Fruit fly (Drosophila melanogaster) whole organism, embryonic: ENCODE results near the gene CG34008.

Experiments
- Blimp-1 ChIP-seq: fragments of 200-800 bp; sonication (Bioruptor generic); optimal IDR thresholded peaks from 3 replicates; lab custom pipeline; 2018; ENCODE audit warnings: missing biosample characterization, missing genetic modification characterization, mild to moderate bottlenecking, moderate library complexity, missing genetic modification reagents
- CG10321 ChIP-seq: fragments of 200-800 bp; sonication (Bioruptor generic); IDR thresholded peaks from 2 replicates; pipeline ENCODE4 v1.3.6; 2022; ENCODE audit warnings: missing biosample characterization, missing genetic modification characterization
- CG11085 ChIP-seq: fragments of 200-800 bp; sonication (Bioruptor generic); IDR thresholded peaks from 2 replicates; pipeline ENCODE4 v1.3.6; 2022; ENCODE audit warnings: missing biosample characterization, missing genetic modification characterization
- CG12299 ChIP-seq: fragments of 200-800 bp; sonication (Bioruptor generic); optimal IDR thresholded peaks from 2 replicates; lab custom pipeline; 2018; ENCODE audit warnings: missing biosample characterization, mild to moderate bottlenecking, missing genetic modification characterization
- CG12744 ChIP-seq: fragments of 200-800 bp; sonication (Bioruptor generic); optimal IDR thresholded peaks from 2 replicates; lab custom pipeline; 2016; ENCODE audit warnings: missing biosample characterization, missing genetic modification characterization
- CG13624 ChIP-seq: fragments of 200-800 bp; sonication (Bioruptor generic); optimal IDR thresholded peaks from 2 replicates; lab custom pipeline; 2016; ENCODE audit warnings: missing biosample characterization, missing genetic modification characterization
- CG14441 ChIP-seq: fragments of 200-800 bp; sonication (Bioruptor generic); IDR thresholded peaks from 2 replicates; pipeline ENCODE4 v1.3.6; 2022; ENCODE audit warnings: missing biosample characterization, missing genetic modification characterization
- CG15011 ChIP-seq: fragments of 200-800 bp; sonication (Bioruptor generic); optimal IDR thresholded peaks from 3 replicates; lab custom pipeline; 2018; ENCODE audit warnings: missing biosample characterization, mild to moderate bottlenecking, missing genetic modification characterization
- CG16863 ChIP-seq: fragments of 200-800 bp; sonication (Bioruptor generic); optimal IDR thresholded peaks from 3 replicates; lab custom pipeline; 2016; ENCODE audit warnings: missing biosample characterization, missing genetic modification characterization
- CG18764 ChIP-seq: fragments of 200-800 bp; sonication (Bioruptor generic); optimal IDR thresholded peaks from 3 replicates; lab custom pipeline; 2016; ENCODE audit warnings: missing biosample characterization, missing genetic modification characterization
- CG33557 ChIP-seq: fragments of 200-800 bp; sonication (Bioruptor generic); optimal IDR thresholded peaks from 2 replicates; lab custom pipeline; 2019; ENCODE audit warnings: missing biosample characterization, mild to moderate bottlenecking, missing genetic modification characterization, moderate library complexity
- CG6813 ChIP-seq: fragments of 200-800 bp; sonication (Bioruptor generic); optimal IDR thresholded peaks from 2 replicates; lab custom pipeline; 2017; ENCODE audit warnings: missing biosample characterization, missing genetic modification characterization, mild to moderate bottlenecking, moderate library complexity, missing genetic modification reagents
- CG8089 ChIP-seq: fragments of 200-800 bp; sonication (Bioruptor generic); optimal IDR thresholded peaks from 3 replicates; lab custom pipeline; 2016; ENCODE audit warnings: missing biosample characterization, missing genetic modification characterization
- CG9797 ChIP-seq: fragments of 200-800 bp; sonication (Bioruptor generic); optimal IDR thresholded peaks from 3 replicates; lab custom pipeline; 2018; ENCODE audit warnings: missing biosample characterization, mild to moderate bottlenecking, missing genetic modification characterization
- CG9876 ChIP-seq: fragments of 200-800 bp; sonication (Bioruptor generic); optimal IDR thresholded peaks from 2 replicates; lab custom pipeline; 2016; ENCODE audit warnings: missing biosample characterization, missing genetic modification characterization
- Camta ChIP-seq: fragments of 200-800 bp; sonication (Bioruptor generic); optimal IDR thresholded peaks from 2 replicates; lab custom pipeline; 2016; ENCODE audit warnings: missing biosample characterization, missing genetic modification characterization
- Dbx ChIP-seq: fragments of 200-800 bp; sonication (Bioruptor generic); IDR thresholded peaks from 3 replicates; pipeline ENCODE4 v1.3.6; 2022; ENCODE audit warnings: missing biosample characterization, missing genetic modification characterization
- Dek ChIP-seq: fragments of 200-800 bp; sonication (Bioruptor generic); optimal IDR thresholded peaks from 3 replicates; lab custom pipeline; 2019; ENCODE audit warnings: missing biosample characterization, mild to moderate bottlenecking, missing genetic modification characterization, moderate library complexity
- Gug ChIP-seq: fragments of 200-800 bp; sonication (Bioruptor generic); IDR thresholded peaks from 4 replicates; pipeline ENCODE4 v1.3.6; 2022; ENCODE audit warnings: missing biosample characterization, missing genetic modification characterization
- H15 ChIP-seq: fragments of 200-800 bp; sonication (Bioruptor generic); IDR thresholded peaks from 3 replicates; pipeline ENCODE4 v1.3.6; 2022; ENCODE audit warnings: missing biosample characterization, missing genetic modification characterization
- Hmx ChIP-seq: fragments of 200-800 bp; sonication (Bioruptor generic); optimal IDR thresholded peaks from 2 replicates; lab custom pipeline; 2016; ENCODE audit warnings: missing biosample characterization, missing genetic modification characterization
- Hr51 ChIP-seq, 2 experiments: fragments of 200-800 bp; sonication (Bioruptor generic); optimal IDR thresholded peaks; 2 replicates in 1 of 2; 3 replicates in 1 of 2; lab custom pipeline; 2016 to 2018; ENCODE audit warnings: missing biosample characterization in 2 of 2, missing genetic modification characterization in 2 of 2, mild to moderate bottlenecking in 1 of 2, moderate library complexity in 1 of 2
- Lhr ChIP-seq: fragments of 200-800 bp; sonication (Bioruptor generic); optimal IDR thresholded peaks from 3 replicates; lab custom pipeline; 2017; ENCODE audit warnings: mild to moderate bottlenecking, missing biosample characterization, missing genetic modification reagents, missing genetic modification characterization
- Meics ChIP-seq: fragments of 200-800 bp; sonication (Bioruptor generic); optimal IDR thresholded peaks from 2 replicates; lab custom pipeline; 2017; ENCODE audit warnings: missing biosample characterization, mild to moderate bottlenecking, missing genetic modification characterization
- NC2β ChIP-seq: fragments of 200-800 bp; sonication (Bioruptor generic); optimal IDR thresholded peaks from 2 replicates; lab custom pipeline; 2016; ENCODE audit warnings: missing biosample characterization, missing genetic modification characterization
- NfI ChIP-seq: fragments of 200-800 bp; sonication (Bioruptor generic); optimal IDR thresholded peaks from 3 replicates; lab custom pipeline; 2018; ENCODE audit warnings: missing biosample characterization, mild to moderate bottlenecking, missing genetic modification characterization, moderate library complexity
- ab ChIP-seq: fragments of 200-800 bp; sonication (Bioruptor generic); optimal IDR thresholded peaks from 2 replicates; lab custom pipeline; 2016; ENCODE audit warnings: missing biosample characterization, missing genetic modification characterization
- ase ChIP-seq: fragments of 200-800 bp; sonication (Bioruptor generic); IDR thresholded peaks from 3 replicates; pipeline ENCODE4 v1.3.6; 2022; ENCODE audit warnings: missing biosample characterization, missing genetic modification characterization
- bab2 ChIP-seq: fragments of 200-800 bp; sonication (Bioruptor generic); optimal IDR thresholded peaks from 2 replicates; lab custom pipeline; 2016; ENCODE audit warnings: missing biosample characterization, missing genetic modification characterization
- cad ChIP-seq: fragments of >200 bp; optimal IDR thresholded peaks from 2 replicates; lab custom pipeline; 2017; ENCODE audit warnings: missing biosample characterization, missing genetic modification characterization
- cwo ChIP-seq: fragments of 200-800 bp; sonication (Bioruptor generic); optimal IDR thresholded peaks from 3 replicates; lab custom pipeline; 2017; ENCODE audit warnings: missing biosample characterization, missing genetic modification characterization, mild to moderate bottlenecking, moderate library complexity, missing genetic modification reagents
- dimm ChIP-seq: fragments of 200-800 bp; sonication (Bioruptor generic); IDR thresholded peaks from 2 replicates; pipeline ENCODE4 v1.3.6; 2022; ENCODE audit warnings: missing biosample characterization, missing genetic modification characterization
- gcm ChIP-seq: fragments of 200-800 bp; sonication (Bioruptor generic); optimal IDR thresholded peaks from 2 replicates; lab custom pipeline; 2019; ENCODE audit warnings: missing biosample characterization, mild to moderate bottlenecking, missing genetic modification characterization, moderate library complexity
- gfzf ChIP-seq: fragments of 200-800 bp; sonication (Bioruptor generic); optimal IDR thresholded peaks from 2 replicates; lab custom pipeline; 2016; ENCODE audit warnings: missing biosample characterization, mild to moderate bottlenecking, missing genetic modification characterization, moderate library complexity
- gsb ChIP-seq: fragments of 200-800 bp; sonication (Bioruptor generic); IDR thresholded peaks from 2 replicates; pipeline ENCODE4 v1.3.6; 2022; ENCODE audit warnings: missing biosample characterization, missing genetic modification characterization
- h ChIP-seq: fragments of >200 bp; optimal IDR thresholded peaks from 2 replicates; lab custom pipeline; 2017
- hkb ChIP-seq, 2 experiments: fragments of 200-800 bp in 1 of 2; fragments of >200 bp in 1 of 2; sonication (Bioruptor generic) in 1 of 2; IDR thresholded peaks in 1 of 2; optimal IDR thresholded peaks in 1 of 2; 2 replicates each; pipeline versions ENCODE4 v1.3.6 to Lab custom; 2017 to 2022; ENCODE audit warnings: missing biosample characterization in 1 of 2, missing genetic modification characterization in 1 of 2
- hth ChIP-seq: fragments of >200 bp; optimal IDR thresholded peaks from 2 replicates; lab custom pipeline; 2017; ENCODE audit warnings: inconsistent platforms
- oc ChIP-seq: fragments of 200-800 bp; sonication (Bioruptor generic); optimal IDR thresholded peaks from 2 replicates; lab custom pipeline; 2018; ENCODE audit warnings: missing biosample characterization, mild to moderate bottlenecking, missing genetic modification characterization, moderate library complexity
- odd ChIP-seq: fragments of 200-800 bp; sonication (Bioruptor generic); optimal IDR thresholded peaks from 2 replicates; lab custom pipeline; 2017; ENCODE audit warnings: missing biosample characterization, mild to moderate bottlenecking, missing genetic modification characterization
- pb ChIP-seq: fragments of 200-800 bp; sonication (Bioruptor generic); optimal IDR thresholded peaks from 3 replicates; lab custom pipeline; 2016; ENCODE audit warnings: missing biosample characterization, missing genetic modification characterization
- pnt ChIP-seq: fragments of 200-800 bp; sonication (Bioruptor generic); optimal IDR thresholded peaks from 3 replicates; lab custom pipeline; 2016; ENCODE audit warnings: missing biosample characterization, missing genetic modification characterization
- salm ChIP-seq: fragments of 200-800 bp; sonication (Bioruptor generic); optimal IDR thresholded peaks from 2 replicates; lab custom pipeline; 2018; ENCODE audit warnings: missing biosample characterization, mild to moderate bottlenecking, missing genetic modification characterization
- slbo ChIP-seq: fragments of 200-800 bp; sonication (Bioruptor generic); IDR thresholded peaks from 2 replicates; pipeline ENCODE4 v1.3.6; 2022; ENCODE audit warnings: missing biosample characterization, missing genetic modification characterization
- slp2 ChIP-seq: fragments of 200-800 bp; sonication (Bioruptor generic); optimal IDR thresholded peaks from 2 replicates; lab custom pipeline; 2016; ENCODE audit warnings: missing biosample characterization, missing genetic modification characterization
- vfl ChIP-seq: fragments of 200-800 bp; sonication (Bioruptor generic); optimal IDR thresholded peaks from 2 replicates; lab custom pipeline; 2016; ENCODE audit warnings: missing biosample characterization, missing genetic modification characterization
- wdn ChIP-seq: fragments of 200-800 bp; sonication (Bioruptor generic); IDR thresholded peaks from 2 replicates; pipeline ENCODE4 v1.3.6; 2022; ENCODE audit warnings: missing biosample characterization, missing genetic modification characterization
- zen2 ChIP-seq: fragments of 200-800 bp; sonication (Bioruptor generic); IDR thresholded peaks from 3 replicates; pipeline ENCODE4 v1.3.6; 2022; ENCODE audit warnings: missing biosample characterization, missing genetic modification characterization; ENCODE audit not compliant: partially characterized antibody
- zfh1 ChIP-seq: fragments of 200-800 bp; sonication (Bioruptor generic); IDR thresholded peaks from 3 replicates; pipeline ENCODE4 v1.3.6; 2022; ENCODE audit warnings: missing biosample characterization, missing genetic modification characterization

Gene CG34008

DNA sequence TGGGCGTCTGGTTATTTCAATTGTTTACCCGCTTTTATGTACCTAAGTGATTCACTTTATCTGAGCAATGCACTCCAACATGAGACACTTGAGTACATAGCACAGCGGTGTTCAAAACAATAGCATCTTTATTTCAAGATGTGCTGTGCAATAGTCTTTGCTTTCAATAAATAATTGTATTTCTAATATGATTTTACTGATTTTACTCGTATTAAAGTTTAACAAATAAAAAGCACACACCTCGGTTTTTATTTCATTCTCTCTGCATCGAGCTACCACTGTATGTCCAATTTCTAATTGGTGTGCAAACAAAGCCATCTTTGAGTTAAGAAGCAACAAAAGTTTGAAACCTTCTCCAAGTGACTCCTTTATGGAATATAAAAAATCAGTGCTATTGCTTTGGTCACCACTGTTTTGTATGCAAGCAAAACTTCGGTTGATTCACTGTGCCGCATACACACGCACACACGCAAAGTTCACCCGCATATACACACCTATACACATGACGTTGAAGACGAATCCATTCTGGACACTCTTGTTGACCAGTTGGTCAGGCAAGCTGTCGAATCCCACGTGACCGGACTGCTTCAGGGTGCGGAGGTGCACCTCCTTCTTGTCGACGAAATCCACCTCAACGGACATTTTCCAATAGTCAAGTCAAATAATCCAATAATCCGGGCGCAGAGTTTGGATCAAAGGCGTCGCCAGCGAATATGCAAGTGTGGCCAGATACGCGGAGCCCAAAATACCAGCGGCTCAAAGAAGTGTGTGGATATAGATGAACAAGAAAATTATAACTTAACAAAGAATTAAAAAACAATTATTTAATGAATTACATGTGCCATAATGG lies 6.5 kb upstream of the CG34008 start, which contains the start of gene Septin2 (continued):
- peak; percentile 74 for TF ChIP-seq CG18764 (GFP tag; lab: Kevin White, UChicago)
- TF ChIP-seq ab (GFP tag; lab: Kevin White, UChicago): no peak
- peak; percentile 64 for TF ChIP-seq slp2 (GFP tag; lab: Kevin White, UChicago)
- no peak for TF ChIP-seq vfl (GFP tag; lab: Kevin White, UChicago)
- no peak for TF ChIP-seq H15 (GFP tag; lab: Robert Waterston, UW)
- TF ChIP-seq CG33557 (GFP tag; lab: Kevin White, UChicago): peak; percentile 74
- TF ChIP-seq hkb (optimal IDR thresholded peaks at IDR 0.05; lab: Kevin White, UChicago): no peak
- peak; percentile 82 for TF ChIP-seq hkb (GFP tag; IDR thresholded peaks at IDR 0.05; lab: Robert Waterston, UW)
- TF ChIP-seq CG12744 (GFP tag; lab: Kevin White, UChicago): no peak
- TF ChIP-seq CG14441 (GFP tag; lab: Robert Waterston, UW): peak; percentile 59
- no peak for TF ChIP-seq pb (GFP tag; lab: Kevin White, UChicago)
- peak; percentile 86 for TF ChIP-seq gcm (GFP tag; lab: Kevin White, UChicago)
- no peak for TF ChIP-seq Dbx (GFP tag; lab: Robert Waterston, UW)
- TF ChIP-seq pnt (GFP tag; lab: Kevin White, UChicago): peak; percentile 59
- peak; percentile 34 for TF ChIP-seq CG12299
- peak; percentile 37; the same call in 1 of the 2 replicates for TF ChIP-seq slbo
- TF ChIP-seq cwo (GFP tag; lab: Kevin White, UChicago): peak; percentile 73
- TF ChIP-seq Meics (GFP tag; lab: Kevin White, UChicago): peak; percentile 71
- no peak for TF ChIP-seq h (lab: Kevin White, UChicago)
- TF ChIP-seq odd (GFP tag; lab: Kevin White, UChicago): peak; percentile 85
- peak; percentile 70 for TF ChIP-seq Lhr (GFP tag; lab: Kevin White, UChicago)
- peak; percentile 59; the same call in 2 of the 4 replicates for TF ChIP-seq Gug (GFP tag; lab: Robert Waterston, UW)
- TF ChIP-seq CG16863 (GFP tag; lab: Kevin White, UChicago): peak; percentile 80
- peak; percentile 12 for TF ChIP-seq Hmx (GFP tag; lab: Kevin White, UChicago)
- TF ChIP-seq zfh1 (GFP tag; lab: Robert Waterston, UW): peak; percentile 73
- TF ChIP-seq CG9797 (GFP tag; lab: Kevin White, UChicago): peak; percentile 68
- TF ChIP-seq Blimp-1 (GFP tag; lab: Kevin White, UChicago): peak; percentile 79
- peak; percentile 64 for TF ChIP-seq NfI
- TF ChIP-seq gfzf (GFP tag; lab: Kevin White, UChicago): peak; percentile 72
- no peak for TF ChIP-seq Dek (tag; lab: Kevin White, UChicago)
- TF ChIP-seq CG10321 (GFP tag; lab: Robert Waterston, UW): peak; percentile 47; the same call in 1 of the 2 replicates
- peak; percentile 51 for TF ChIP-seq CG8089 (GFP tag; lab: Kevin White, UChicago)
- peak; percentile 4 to 85 for TF ChIP-seq Hr51 (GFP tag; optimal IDR thresholded peaks at IDR 0.05; lab: Kevin White, UChicago)
- no peak for TF ChIP-seq wdn (GFP tag; lab: Robert Waterston, UW)
- no peak for TF ChIP-seq CG11085
- no peak for TF ChIP-seq cad (GFP tag; lab: Kevin White, UChicago)
- no peak for TF ChIP-seq dimm (GFP tag; lab: Robert Waterston, UW)
- peak; percentile 64 for TF ChIP-seq NC2β (GFP tag; lab: Kevin White, UChicago)
- TF ChIP-seq CG9876: no peak
- TF ChIP-seq gsb (GFP tag; lab: Robert Waterston, UW): no peak
- TF ChIP-seq ase (GFP tag; lab: Robert Waterston, UW): peak; percentile 62; the same call in 2 of the 3 replicates
- TF ChIP-seq CG6813 (GFP tag; lab: Kevin White, UChicago): peak; percentile 68
- TF ChIP-seq CG13624: peak; percentile 55
- TF ChIP-seq zen2 (GFP tag; lab: Robert Waterston, UW): no peak; the same call in 2 of the 3 replicates
- TF ChIP-seq CG15011: peak; percentile 68
- TF ChIP-seq hth (lab: Kevin White, UChicago): no peak
- peak; percentile 76 for TF ChIP-seq bab2 (GFP tag; lab: Kevin White, UChicago)
- peak; percentile 53 for TF ChIP-seq Camta (GFP tag; lab: Kevin White, UChicago)
- TF ChIP-seq salm (tag; lab: Kevin White, UChicago): peak; percentile 59
- no peak for TF ChIP-seq oc (tag; lab: Kevin White, UChicago)
